Worm (Caenorhabditis elegans): ENCODE measurements around the gene K09F5.6.

K09F5.6 gene

ce11 chrX:7750084-7750483 is 31.0 kb downstream of the K09F5.6 start:
- peak in 1 of 2 experiments; percentile 24 for TF ChIP-seq unc-62 (GFP tag; optimal IDR thresholded peaks at IDR 0.05 in 1 of 2)
- no peak for TF ChIP-seq unc-62 (tag; optimal IDR thresholded peaks at IDR 0.05)
- no peak for TF ChIP-seq set-16 (GFP tag; IDR thresholded peaks at IDR 0.05)
- no peak for TF ChIP-seq lin-39 (tag; optimal IDR thresholded peaks at IDR 0.05)

ce11 chrX:7752770-7753169 is 33.7 kb downstream of the K09F5.6 start, which contains the start of gene deg-1:
Gene deg-1 (plus strand): TSS chrX:7753070.
- no peak for TF ChIP-seq snpc-1.2 (GFP tag; IDR thresholded peaks at IDR 0.05)
- TF ChIP-seq daf-16 (GFP tag; optimal IDR thresholded peaks at IDR 0.05), result no peak
- TF ChIP-seq daf-16 (tag; optimal IDR thresholded peaks at IDR 0.05), result no peak
- TF ChIP-seq unc-62 (GFP tag; optimal IDR thresholded peaks at IDR 0.05 in 1 of 2), result peak in 1 of 2 experiments; percentile 24
- TF ChIP-seq unc-62 (tag; optimal IDR thresholded peaks at IDR 0.05), result no peak
- TF ChIP-seq zfp-3 (GFP tag; conservative IDR thresholded peaks at IDR 0.05), result no peak

ce11 chrX:7773714-7774318 is 54.7 kb downstream of the K09F5.6 start:
- TF ChIP-seq daf-8 (GFP tag; IDR thresholded peaks at IDR 0.05), result no peak
- peak; percentile 49 for TF ChIP-seq unc-130 (GFP tag; optimal IDR thresholded peaks at IDR 0.05)
- TF ChIP-seq sdz-12 (GFP tag; optimal IDR thresholded peaks at IDR 0.05), result no peak
- TF ChIP-seq arid-1 (GFP tag; conservative IDR thresholded peaks at IDR 0.05), result peak; percentile 61; the same call in 1 of the 2 replicates
- TF ChIP-seq aha-1 (tag), result no peak
- no peak for TF ChIP-seq unc-39 (tag; optimal IDR thresholded peaks at IDR 0.05)
- peak; percentile 59; the same call in 1 of the 2 replicates for TF ChIP-seq daf-19 (GFP tag; conservative IDR thresholded peaks at IDR 0.05)
- peak; percentile 81 for TF ChIP-seq snpc-1.2 (GFP tag; IDR thresholded peaks at IDR 0.05)
- peak in 1 of 2 experiments; percentile 93 for TF ChIP-seq unc-62 (GFP tag; optimal IDR thresholded peaks at IDR 0.05 in 1 of 2)
- TF ChIP-seq unc-62 (tag; optimal IDR thresholded peaks at IDR 0.05), result no peak
- no peak for TF ChIP-seq pqm-1 (tag; optimal IDR thresholded peaks at IDR 0.05)
- no peak for TF ChIP-seq egl-27 (tag; optimal IDR thresholded peaks at IDR 0.05)
- TF ChIP-seq Y48G9A.11 (GFP tag; IDR thresholded peaks at IDR 0.05), result peak; percentile 56; the same call in 1 of the 2 replicates
- no peak for TF ChIP-seq fos-1 (tag; optimal IDR thresholded peaks at IDR 0.05)
- no peak for TF ChIP-seq ama-1 (optimal IDR thresholded peaks at IDR 0.05)
- TF ChIP-seq tra-1 (GFP tag; IDR thresholded peaks at IDR 0.05), result 0 out of 2 replicates have a peak, but pooled peaks have one; percentile 68
- TF ChIP-seq egl-43 (GFP tag; IDR thresholded peaks at IDR 0.05), result no peak; the same call in 1 of the 2 replicates
- no peak for TF ChIP-seq ZK337.2 (GFP tag; IDR thresholded peaks at IDR 0.05)
- TF ChIP-seq ceh-20 (GFP tag; IDR thresholded peaks at IDR 0.05), result no peak
- 0 out of 2 replicates have a peak, but pooled peaks have one; percentile 38 for TF ChIP-seq ceh-44 (GFP tag; IDR thresholded peaks at IDR 0.05)
- TF ChIP-seq mep-1 (tag; optimal IDR thresholded peaks at IDR 0.05), result peak; percentile 62
- TF ChIP-seq vab-7 (GFP tag; IDR thresholded peaks at IDR 0.05), result no peak; the same call in 1 of the 2 replicates
- peak; percentile 62 for TF ChIP-seq nhr-102 (tag; optimal IDR thresholded peaks at IDR 0.05)
- TF ChIP-seq daf-16 (GFP tag; optimal IDR thresholded peaks at IDR 0.05), result peak; percentile 19 to 76
- peak; percentile 68 for TF ChIP-seq daf-16 (tag; optimal IDR thresholded peaks at IDR 0.05)
- TF ChIP-seq zfp-2 (tag; optimal IDR thresholded peaks at IDR 0.05), result no peak
- no peak for TF ChIP-seq spr-1 (tag; optimal IDR thresholded peaks at IDR 0.05)
- TF ChIP-seq ceh-32 (tag; optimal IDR thresholded peaks at IDR 0.05; ENCODE audit: poor library complexity), result no peak
- TF ChIP-seq lsy-2 (tag; optimal IDR thresholded peaks at IDR 0.05), result peak in 1 of 2 experiments; percentile 21
- no peak for TF ChIP-seq set-16 (GFP tag; IDR thresholded peaks at IDR 0.05)
- no peak for TF ChIP-seq zag-1 (tag; optimal IDR thresholded peaks at IDR 0.05)
- no peak for TF ChIP-seq zip-2 (tag; optimal IDR thresholded peaks at IDR 0.05)
- TF ChIP-seq zip-11 (GFP tag; IDR thresholded peaks at IDR 0.05), result no peak
- no peak for TF ChIP-seq nhr-6 (tag; optimal IDR thresholded peaks at IDR 0.05)
- TF ChIP-seq nhr-41 (GFP tag; IDR thresholded peaks at IDR 0.05), result no peak
- TF ChIP-seq php-3 (GFP tag; IDR thresholded peaks at IDR 0.05), result no peak
- peak; percentile 50; the same call in 1 of the 2 replicates for TF ChIP-seq F26F4.8 (GFP tag; conservative IDR thresholded peaks at IDR 0.05)
- TF ChIP-seq attf-4 (tag; optimal IDR thresholded peaks at IDR 0.05), result no peak
- TF ChIP-seq pha-4 (GFP tag; IDR thresholded peaks at IDR 0.05), result peak; percentile 77
- TF ChIP-seq pha-4 (tag; optimal IDR thresholded peaks at IDR 0.05), result no peak
- no peak for TF ChIP-seq fkh-10 (GFP tag; optimal IDR thresholded peaks at IDR 0.05)
- 0 out of 2 replicates have a peak, but pooled peaks have one; percentile 62 for TF ChIP-seq ctbp-1 (GFP tag; IDR thresholded peaks at IDR 0.05)
- no peak for TF ChIP-seq lin-29 (GFP tag; IDR thresholded peaks at IDR 0.05)
- TF ChIP-seq ztf-11 (tag; optimal IDR thresholded peaks at IDR 0.05), result no peak

All from whole organism, L4 larva.